Worm (Caenorhabditis elegans) whole organism, dauer: ENCODE measurements around the gene VB0395L.1.

Experiments used
- unc-62 ChIP-seq: sonication (generic microtip); optimal IDR thresholded peaks from 2 replicates; lab custom pipeline; 2017; ENCODE audit warnings: missing biosample characterization, missing genetic modification reagents, missing genetic modification characterization

VB0395L.1 gene

DNA sequence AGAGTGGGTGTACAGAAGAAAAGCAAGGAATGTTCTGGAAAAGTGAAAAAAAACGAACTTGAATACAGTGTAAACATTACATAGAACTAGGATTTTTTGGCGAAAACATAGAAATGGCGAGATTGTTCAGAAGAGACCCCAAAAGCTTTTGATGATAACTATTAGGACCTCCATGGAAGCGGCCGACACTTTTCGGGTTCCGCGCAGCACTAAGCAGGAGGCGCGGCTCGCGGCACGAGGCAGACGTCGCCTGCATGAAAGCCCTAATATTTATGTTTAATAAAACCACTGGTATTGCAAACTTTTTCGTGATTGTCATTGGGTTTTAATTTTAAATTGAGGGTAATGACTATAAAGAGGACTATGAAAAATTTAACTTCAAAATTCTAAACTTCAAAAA, 18.9 kb downstream of the VB0395L.1 start:
- TF ChIP-seq unc-62, result no peak

DNA sequence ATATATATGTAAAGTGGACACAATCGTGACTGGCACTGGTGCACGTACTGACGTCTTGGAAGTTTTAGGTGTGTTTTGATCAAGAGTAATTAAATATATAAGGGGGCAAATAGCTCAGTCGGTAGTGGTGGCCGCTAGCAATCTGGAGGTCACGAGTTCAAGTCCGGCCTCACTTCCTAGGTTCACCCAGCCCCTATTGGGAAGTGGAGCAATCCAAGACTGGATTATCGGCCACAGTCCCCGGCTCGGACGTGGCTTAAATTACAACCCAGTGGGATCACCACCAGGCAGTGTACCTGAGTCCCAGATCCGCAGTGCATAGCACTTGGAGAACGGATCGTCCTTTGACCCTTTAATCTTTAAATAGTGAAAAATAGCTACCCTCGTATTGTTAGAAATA, 19.6 kb downstream of the VB0395L.1 start:
- no peak for TF ChIP-seq unc-62

DNA sequence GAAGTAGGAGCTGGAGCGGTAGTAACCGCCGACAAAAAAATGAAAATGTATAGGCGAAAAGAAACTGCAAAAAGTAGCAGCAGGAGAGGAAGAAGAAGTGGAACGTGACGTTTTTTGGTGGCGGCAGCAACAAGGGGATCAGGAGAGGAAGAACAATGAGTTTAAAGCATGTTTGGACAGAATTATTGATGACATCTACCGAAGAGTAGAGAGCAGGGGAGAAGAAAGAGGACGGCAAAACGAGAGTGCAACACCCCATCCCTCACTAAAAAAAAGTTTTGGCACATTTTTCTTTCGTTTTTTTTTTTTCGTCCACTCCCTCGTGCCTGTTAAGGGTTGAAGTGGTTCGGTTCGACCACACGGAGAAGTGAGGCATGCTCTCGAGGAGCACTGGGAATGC, 22.9 kb downstream of the VB0395L.1 start:
- TF ChIP-seq unc-62, result no peak

DNA sequence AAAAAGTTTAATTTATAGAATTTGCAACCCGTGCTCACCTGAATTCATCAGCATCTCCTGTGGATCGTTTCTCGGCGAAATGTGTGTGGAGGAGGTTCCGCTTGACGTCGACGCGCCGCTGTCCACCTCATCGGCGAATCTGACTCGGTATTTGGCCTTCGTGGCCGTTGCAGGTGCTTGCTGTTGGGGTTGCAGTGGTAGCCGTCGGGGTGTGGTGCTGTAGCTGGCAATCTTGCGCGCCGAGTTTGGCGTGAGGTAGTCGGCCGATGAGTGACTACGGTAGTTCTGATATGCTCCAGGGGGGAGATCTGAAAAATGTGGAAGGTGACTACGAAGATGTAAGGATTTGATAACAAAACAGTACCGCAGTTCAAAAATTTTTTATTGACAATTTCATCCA, 24.0 kb downstream of the VB0395L.1 start:
- no peak for TF ChIP-seq unc-62

DNA sequence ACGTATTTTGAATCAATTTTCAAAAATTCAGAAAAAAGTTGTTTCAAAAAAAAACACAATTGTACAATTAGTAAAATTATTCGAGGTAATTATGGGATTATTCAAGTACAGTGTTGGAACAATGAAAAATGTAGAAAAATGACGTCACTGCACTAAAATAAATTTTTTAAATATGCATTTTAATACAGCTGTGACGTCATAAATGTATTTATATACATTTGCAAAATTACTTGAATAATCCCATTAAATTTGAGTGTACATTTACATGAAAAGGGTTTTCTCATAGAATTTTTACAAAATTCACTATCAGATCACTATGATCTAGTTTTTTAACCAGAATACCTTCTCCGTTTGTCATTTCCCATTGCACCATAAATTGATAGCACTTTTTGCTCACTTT, 28.2 kb downstream of the VB0395L.1 start:
- TF ChIP-seq unc-62, result no peak

DNA sequence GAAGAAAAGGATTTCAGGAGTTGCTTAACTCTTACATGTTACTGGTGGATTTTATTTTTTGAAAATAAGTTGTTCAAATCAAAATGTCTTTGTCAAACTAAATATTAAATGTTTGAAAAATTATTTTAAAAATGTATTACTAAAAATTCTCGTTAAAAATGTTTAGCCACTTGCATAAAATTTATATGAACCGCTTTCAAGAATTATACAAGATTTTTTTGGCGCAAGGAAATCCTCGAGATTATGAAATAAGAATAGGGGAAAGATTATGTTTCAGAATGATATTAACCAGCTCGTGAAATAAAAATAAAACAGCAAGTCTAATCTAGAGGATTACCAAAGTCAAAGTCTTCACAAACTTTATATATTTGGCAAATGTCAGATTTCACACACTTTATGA, 33.5 kb downstream of the VB0395L.1 start:
- no peak for TF ChIP-seq unc-62

DNA sequence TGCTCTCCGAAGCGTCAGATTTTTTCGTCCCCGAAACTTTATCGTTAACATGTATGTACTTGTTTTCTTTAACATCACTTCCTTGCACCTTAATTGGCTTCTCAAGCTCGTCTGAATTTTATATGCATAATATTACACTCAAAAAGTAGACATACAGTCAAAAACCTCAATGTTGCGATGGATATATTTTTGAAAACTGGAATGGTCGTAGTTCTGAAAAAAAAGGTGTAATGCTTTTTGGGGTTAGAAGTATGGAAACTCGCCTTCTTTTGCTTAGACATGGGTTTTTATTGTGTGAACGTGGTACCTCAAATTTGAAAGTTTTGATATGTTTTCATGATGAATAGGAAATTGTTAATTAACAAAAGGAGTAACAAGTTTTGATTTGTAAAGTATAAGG, 34.2 kb downstream of the VB0395L.1 start, which contains the start of gene C09G1.2:
C09G1.2 (minus strand) TSS at position 101 of the 400 bp plus-strand sequence.
- no peak for TF ChIP-seq unc-62
